In the genomic region with DNA sequence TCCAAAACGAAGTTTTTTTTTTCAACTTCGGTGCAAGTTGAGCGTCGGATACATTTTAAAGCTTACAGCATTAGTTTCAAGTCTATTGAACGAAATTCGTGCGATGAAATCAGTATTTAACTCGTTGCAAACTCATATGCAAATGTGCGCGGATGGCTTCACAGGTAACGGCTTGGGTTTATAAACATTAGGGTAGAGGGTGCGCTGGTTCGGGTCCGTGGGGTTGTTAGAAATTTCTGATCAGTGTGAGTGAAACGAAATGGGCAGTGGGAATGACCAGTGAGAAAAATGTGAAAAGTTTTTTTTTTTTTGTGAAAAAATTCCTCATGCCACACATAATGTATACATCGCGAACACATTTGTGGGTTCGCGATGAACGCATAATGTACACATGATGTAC, we compare ENCODE assay signal across 1 worm cellular context.
TF ChIP-seq lines count a peak whose summit lies in the region.

No protein-coding gene starts in this region.

TF ChIP-seq in whole organism, young adult, 124 proteins besides CTCF, POLR2A, EP300 and RAD21 (continued from another document):
- TF ChIP-seq F37B4.10 (GFP tag; IDR thresholded peaks at IDR 0.05; lab: Robert Waterston, UW) (no peak), tlf-1 (GFP tag; optimal IDR thresholded peaks at IDR 0.05; lab: Kevin White, UChicago) (no peak), T07F8.4 (tag; optimal IDR thresholded peaks at IDR 0.05; lab: Kevin White, UChicago) (peak; percentile 47), cebp-2 (GFP tag; IDR thresholded peaks at IDR 0.05; lab: Robert Waterston, UW) (no peak), ccch-3 (GFP tag; optimal IDR thresholded peaks at IDR 0.05; lab: Kevin White, UChicago) (no peak), snpc-1.3 (tag; optimal IDR thresholded peaks at IDR 0.05; lab: Kevin White, UChicago; ENCODE audit: insufficient read depth) (no peak), B0035.1 (tag; optimal IDR thresholded peaks at IDR 0.05; lab: Kevin White, UChicago) (no peak), nhr-90 (tag; optimal IDR thresholded peaks at IDR 0.05; lab: Kevin White, UChicago) (peak; percentile 74), cebp-1 (GFP tag; IDR thresholded peaks at IDR 0.05; lab: Robert Waterston, UW) (no peak), cebp-1 (tag; optimal IDR thresholded peaks at IDR 0.05; lab: Kevin White, UChicago) (no peak), ztf-22 (GFP tag; optimal IDR thresholded peaks at IDR 0.05; lab: Kevin White, UChicago) (no peak), die-1 (tag; optimal IDR thresholded peaks at IDR 0.05; lab: Kevin White, UChicago) (peak; percentile 73), madf-3 (GFP tag; IDR thresholded peaks at IDR 0.05; lab: Robert Waterston, UW) (no peak), him-1 (tag; optimal IDR thresholded peaks at IDR 0.05; lab: Kevin White, UChicago) (peak; percentile 79), nhr-27 (tag; optimal IDR thresholded peaks at IDR 0.05; lab: Kevin White, UChicago) (no peak), unc-62 (GFP tag; optimal IDR thresholded peaks at IDR 0.05; lab: Kevin White, UChicago) (no peak), snpc-1.1 (tag; optimal IDR thresholded peaks at IDR 0.05; lab: Kevin White, UChicago; ENCODE audit: insufficient read depth) (no peak), Y95B8A.8 (GFP tag; IDR thresholded peaks at IDR 0.05; lab: Robert Waterston, UW) (0 out of 2 replicates have a peak, but pooled peaks have one; percentile 16), attf-3 (GFP tag; conservative IDR thresholded peaks at IDR 0.05; lab: Robert Waterston, UW) (no peak), F52B5.7 (tag; optimal IDR thresholded peaks at IDR 0.05; lab: Kevin White, UChicago) (peak; percentile 47), ztf-6 (GFP tag; IDR thresholded peaks at IDR 0.05; lab: Robert Waterston, UW) (no peak), hlh-12 (tag; optimal IDR thresholded peaks at IDR 0.05; lab: Kevin White, UChicago) (no peak), Y67H2A.10 (GFP tag; conservative IDR thresholded peaks at IDR 0.05; lab: Robert Waterston, UW) (no peak), tbx-9 (tag; optimal IDR thresholded peaks at IDR 0.05; lab: Kevin White, UChicago; ENCODE audit: borderline replicate concordance) (no peak), ceh-100 (GFP tag; IDR thresholded peaks at IDR 0.05; lab: Robert Waterston, UW) (no peak), bed-2 (GFP tag; IDR thresholded peaks at IDR 0.05; lab: Robert Waterston, UW) (no peak), egl-18 (GFP tag; IDR thresholded peaks at IDR 0.05; lab: Robert Waterston, UW) (no peak), K12H6.12 (tag; optimal IDR thresholded peaks at IDR 0.05; lab: Kevin White, UChicago) (no peak), ceh-79 (tag; optimal IDR thresholded peaks at IDR 0.05; lab: Kevin White, UChicago) (no peak), F39B2.1 (GFP tag; IDR thresholded peaks at IDR 0.05; lab: Robert Waterston, UW) (no peak), bed-1 (GFP tag; IDR thresholded peaks at IDR 0.05; lab: Robert Waterston, UW) (0 out of 2 replicates have a peak, but pooled peaks have one; percentile 58), egrh-3 (GFP tag; IDR thresholded peaks at IDR 0.05; lab: Robert Waterston, UW) (no peak), T26A5.8 (tag; optimal IDR thresholded peaks at IDR 0.05; lab: Kevin White, UChicago) (no peak), madf-8 (GFP tag; conservative IDR thresholded peaks at IDR 0.05; lab: Robert Waterston, UW) (peak; percentile 27; the same call in 1 of the 2 replicates), rpc-1 (optimal IDR thresholded peaks at IDR 0.05; lab: Kevin White, UChicago) (peak; percentile 71), rpc-1 (tag; optimal IDR thresholded peaks at IDR 0.05; lab: Kevin White, UChicago) (peak; percentile 95), K11D2.4 (GFP tag; IDR thresholded peaks at IDR 0.05; lab: Robert Waterston, UW) (no peak), lin-26 (GFP tag; IDR thresholded peaks at IDR 0.05; lab: Robert Waterston, UW) (peak; percentile 90), mxl-1 (tag; optimal IDR thresholded peaks at IDR 0.05; lab: Kevin White, UChicago) (peak; percentile 47), let-607 (tag; optimal IDR thresholded peaks at IDR 0.05; lab: Kevin White, UChicago) (no peak), lsy-27 (tag; optimal IDR thresholded peaks at IDR 0.05; lab: Kevin White, UChicago; ENCODE audit: borderline replicate concordance, insufficient read depth) (no peak), aptf-2 (GFP tag; conservative IDR thresholded peaks at IDR 0.05; lab: Robert Waterston, UW) (0 out of 2 replicates have a peak, but pooled peaks have one; percentile 18), ama-1 (optimal IDR thresholded peaks at IDR 0.05; lab: Kevin White, UChicago) (no peak), ama-1 (GFP tag; optimal IDR thresholded peaks at IDR 0.05; lab: Kevin White, UChicago) (no peak), repo-1 (tag; optimal IDR thresholded peaks at IDR 0.05; lab: Kevin White, UChicago) (no peak), akir-1 (GFP tag; optimal IDR thresholded peaks at IDR 0.05; lab: Kevin White, UChicago) (no peak), aptf-3 (GFP tag; IDR thresholded peaks at IDR 0.05; lab: Robert Waterston, UW) (peak; percentile 74; the same call in 1 of the 2 replicates), F22D6.2 (tag; optimal IDR thresholded peaks at IDR 0.05; lab: Kevin White, UChicago) (no peak), sptf-2 (GFP tag; optimal IDR thresholded peaks at IDR 0.05; lab: Kevin White, UChicago) (no peak), C17E4.6 (GFP tag; IDR thresholded peaks at IDR 0.05; lab: Robert Waterston, UW) (no peak), dpl-1 (GFP tag; optimal IDR thresholded peaks at IDR 0.05; lab: Kevin White, UChicago) (peak; percentile 9), mel-28 (tag; optimal IDR thresholded peaks at IDR 0.05; lab: Kevin White, UChicago; ENCODE audit: borderline replicate concordance) (no peak), F33H1.4 (GFP tag; IDR thresholded peaks at IDR 0.05; lab: Robert Waterston, UW) (peak; percentile 27; the same call in 1 of the 2 replicates), fkh-3 (tag; optimal IDR thresholded peaks at IDR 0.05; lab: Kevin White, UChicago) (no peak), hmg-1.2 (GFP tag; IDR thresholded peaks at IDR 0.05; lab: Robert Waterston, UW) (0 out of 2 replicates have a peak, but pooled peaks have one; percentile 41), F57C9.4 (tag; optimal IDR thresholded peaks at IDR 0.05; lab: Kevin White, UChicago) (no peak), D2030.7 (GFP tag; IDR thresholded peaks at IDR 0.05; lab: Robert Waterston, UW) (peak; percentile 63), ceh-58 (GFP tag; IDR thresholded peaks at IDR 0.05; lab: Robert Waterston, UW) (peak; percentile 77; the same call in 1 of the 2 replicates), dox-1 (GFP tag; IDR thresholded peaks at IDR 0.05; lab: Robert Waterston, UW) (peak; percentile 59; the same call in 1 of the 2 replicates), ets-4 (GFP tag; optimal IDR thresholded peaks at IDR 0.05; lab: Kevin White, UChicago) (no peak), lsl-1 (GFP tag; optimal IDR thresholded peaks at IDR 0.05; lab: Kevin White, UChicago) (peak; percentile 40), hrde-1 (tag; optimal IDR thresholded peaks at IDR 0.05; lab: Kevin White, UChicago; ENCODE audit: borderline replicate concordance) (no peak), pha-4 (tag; optimal IDR thresholded peaks at IDR 0.05; lab: Kevin White, UChicago) (no peak), hlh-26 (GFP tag; conservative IDR thresholded peaks at IDR 0.05; lab: Robert Waterston, UW) (no peak), nfya-1 (tag; optimal IDR thresholded peaks at IDR 0.05; lab: Kevin White, UChicago; ENCODE audit: borderline replicate concordance, insufficient read depth) (no peak), ztf-28 (GFP tag; IDR thresholded peaks at IDR 0.05; lab: Robert Waterston, UW) (0 out of 2 replicates have a peak, but pooled peaks have one; percentile 35), lin-35 (GFP tag; optimal IDR thresholded peaks at IDR 0.05; lab: Kevin White, UChicago) (no peak), nfyb-1 (GFP tag; IDR thresholded peaks at IDR 0.05; lab: Robert Waterston, UW) (peak; percentile 62; the same call in 1 of the 2 replicates), F49E8.2 (tag; optimal IDR thresholded peaks at IDR 0.05; lab: Kevin White, UChicago; ENCODE audit: insufficient read depth) (no peak), ztf-3 (GFP tag; optimal IDR thresholded peaks at IDR 0.05; lab: Kevin White, UChicago) (no peak), let-526 (GFP tag; IDR thresholded peaks at IDR 0.05; lab: Robert Waterston, UW) (no peak), B0261.1 (tag; optimal IDR thresholded peaks at IDR 0.05; lab: Kevin White, UChicago) (peak; percentile 61), B0336.3 (GFP tag; IDR thresholded peaks at IDR 0.05; lab: Robert Waterston, UW) (no peak), hmg-20 (GFP tag; IDR thresholded peaks at IDR 0.05; lab: Robert Waterston, UW) (0 out of 2 replicates have a peak, but pooled peaks have one; percentile 6), rcor-1 (GFP tag; IDR thresholded peaks at IDR 0.05; lab: Robert Waterston, UW) (peak; percentile 66), chd-7 (tag; optimal IDR thresholded peaks at IDR 0.05; lab: Kevin White, UChicago) (peak; percentile 56), atf-7 (tag; optimal IDR thresholded peaks at IDR 0.05; lab: Kevin White, UChicago) (no peak), athp-1 (tag; optimal IDR thresholded peaks at IDR 0.05; lab: Kevin White, UChicago) (peak; percentile 48), tbp1 (GFP tag; optimal IDR thresholded peaks at IDR 0.05; lab: Kevin White, UChicago) (peak; percentile 82)
TF ChIP-seq in whole organism, young adult: peak in this region for 45.
